Worm (Caenorhabditis elegans) whole organism, L1 larva: Measurements from ENCODE around the gene tsp-9.

Experiments used
- F16B12.6 ChIP-seq: fragments of 150-350 bp; optimal IDR thresholded peaks from 2 replicates; lab custom pipeline; 2014; ENCODE audit warnings: missing biosample characterization, missing genetic modification characterization
- ceh-88 ChIP-seq: fragments of 200-800 bp; sonication (Bioruptor generic); IDR thresholded peaks from 2 replicates; pipeline ENCODE4 v1.3.6; 2022; ENCODE audit warnings: missing genetic modification characterization, missing compliant biosample characterization
- nhr-237 ChIP-seq: fragments of 150-350 bp; optimal IDR thresholded peaks from 2 replicates; lab custom pipeline; 2014; ENCODE audit warnings: missing biosample characterization, missing genetic modification characterization
- unc-62 ChIP-seq: fragments of 150-350 bp; optimal IDR thresholded peaks from 2 replicates; lab custom pipeline; 2014; ENCODE audit warnings: missing biosample characterization, missing genetic modification reagents, missing genetic modification characterization

DNA sequence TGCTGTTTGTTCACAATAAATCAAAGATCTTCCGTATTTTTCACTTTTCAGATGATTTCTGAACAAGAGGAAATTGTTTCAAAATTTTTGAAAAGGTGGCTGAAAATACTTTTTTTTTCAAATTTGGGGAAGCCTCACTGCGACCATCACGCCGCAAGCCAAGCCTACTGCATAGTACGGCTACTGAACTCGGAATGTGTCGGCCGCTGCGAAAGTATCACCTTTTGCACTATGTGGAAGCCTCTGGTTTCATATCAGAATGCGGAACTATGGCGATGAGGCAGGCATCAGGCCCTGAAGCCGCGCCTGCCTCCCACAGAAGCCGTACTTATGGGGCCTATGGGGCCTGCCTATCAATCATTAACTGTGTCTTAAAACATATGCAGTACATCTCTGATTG, 11.9 kb downstream of the tsp-9 start:
- TF ChIP-seq unc-62 (GFP tag; lab: Kevin White, UChicago) (no peak), ceh-88 (GFP tag; lab: Robert Waterston, UW) (no peak), F16B12.6 (tag; lab: Kevin White, UChicago) (no peak), nhr-237 (no peak)
